Fruit fly (Drosophila melanogaster) Kc167 (cell line): Measurements from ENCODE around the gene aph-1.

Source experiments
- Myc ChIP-seq: fragments of >200 bp; optimal IDR thresholded peaks from 2 replicates; lab custom pipeline; 2017; ENCODE audit warnings: missing external identifiers
- Sin3A ChIP-seq: fragments of >200 bp; optimal IDR thresholded peaks from 2 replicates; lab custom pipeline; 2018; ENCODE audit warnings: missing external identifiers
- h ChIP-seq: fragments of >200 bp; optimal IDR thresholded peaks from 3 replicates; lab custom pipeline; 2018; ENCODE audit warnings: missing external identifiers
- insv ChIP-seq: fragments of >200 bp; optimal IDR thresholded peaks from 3 replicates; lab custom pipeline; 2018; ENCODE audit warnings: missing external identifiers
- psq ChIP-seq: fragments of >200 bp; optimal IDR thresholded peaks from 2 replicates; lab custom pipeline; 2017; ENCODE audit warnings: missing external identifiers
- ttk ChIP-seq: sonication (Bioruptor generic); optimal IDR thresholded peaks from 2 replicates; lab custom pipeline; 2017; ENCODE audit warnings: missing external identifiers

aph-1 gene

dm6 chr2L:2732139-2732830, 33.7 kb upstream of the aph-1 start:
- no peak for TF ChIP-seq psq
- no peak for TF ChIP-seq ttk (lab: Kevin White, UChicago)
- TF ChIP-seq Myc (lab: Kevin White, UChicago): no peak
- TF ChIP-seq h (lab: Kevin White, UChicago): no peak
- TF ChIP-seq insv (lab: Kevin White, UChicago): no peak
- TF ChIP-seq Sin3A (lab: Kevin White, UChicago): no peak

dm6 chr2L:2734215-2734614, 31.8 kb upstream of the aph-1 start:
- TF ChIP-seq h (lab: Kevin White, UChicago) (no peak), Sin3A (lab: Kevin White, UChicago) (no peak), psq (no peak), Myc (lab: Kevin White, UChicago) (no peak), insv (lab: Kevin White, UChicago) (no peak), ttk (lab: Kevin White, UChicago) (no peak)

- TF ChIP-seq Myc (lab: Kevin White, UChicago) (no peak), psq (no peak), Sin3A (lab: Kevin White, UChicago) (no peak), insv (lab: Kevin White, UChicago) (no peak), ttk (lab: Kevin White, UChicago) (no peak), h (lab: Kevin White, UChicago) (no peak)
Measured at dm6 chr2L:2734946-2735345, 31.1 kb upstream of the aph-1 start.

dm6 chr2L:2735539-2735938, 30.5 kb upstream of the aph-1 start:
- TF ChIP-seq psq: no peak
- no peak for TF ChIP-seq Sin3A (lab: Kevin White, UChicago)
- TF ChIP-seq h (lab: Kevin White, UChicago): no peak
- TF ChIP-seq Myc (lab: Kevin White, UChicago): no peak
- TF ChIP-seq insv (lab: Kevin White, UChicago): no peak
- TF ChIP-seq ttk (lab: Kevin White, UChicago): no peak

- no peak for TF ChIP-seq insv (lab: Kevin White, UChicago)
- TF ChIP-seq psq: no peak
- no peak for TF ChIP-seq Myc (lab: Kevin White, UChicago)
Measured at dm6 chr2L:2737561-2737960, 28.5 kb upstream of the aph-1 start.

dm6 chr2L:2739820-2740230, 26.2 kb upstream of the aph-1 start, which contains the start of gene Hrs:
TSS of gene Hrs (plus strand) at chr2L:2739986.
- no peak for TF ChIP-seq ttk (lab: Kevin White, UChicago)
- TF ChIP-seq Myc (lab: Kevin White, UChicago): no peak
- TF ChIP-seq psq: no peak
- TF ChIP-seq Sin3A (lab: Kevin White, UChicago): no peak

dm6 chr2L:2744852-2745251, 21.2 kb upstream of the aph-1 start, which contains the start of the genes CG9961 and Cwc25:
TSS of gene CG9961 (minus strand) at chr2L:2744934.
TSS of gene Cwc25 (plus strand) at chr2L:2745098.
- TF ChIP-seq insv (lab: Kevin White, UChicago): no peak
- TF ChIP-seq Myc (lab: Kevin White, UChicago): no peak
- TF ChIP-seq psq: no peak
- no peak for TF ChIP-seq h (lab: Kevin White, UChicago)
- TF ChIP-seq Sin3A (lab: Kevin White, UChicago): no peak
- no peak for TF ChIP-seq ttk (lab: Kevin White, UChicago)

- no peak for TF ChIP-seq h (lab: Kevin White, UChicago)
Measured at dm6 chr2L:2748480-2749143, 17.4 kb upstream of the aph-1 start.

dm6 chr2L:2749144-2749766, 16.8 kb upstream of the aph-1 start:
- TF ChIP-seq psq: no peak
- no peak for TF ChIP-seq h (lab: Kevin White, UChicago)
- no peak for TF ChIP-seq Sin3A (lab: Kevin White, UChicago)
- no peak for TF ChIP-seq Myc (lab: Kevin White, UChicago)
- peak; percentile 23 for TF ChIP-seq ttk (lab: Kevin White, UChicago)

dm6 chr2L:2750337-2751084, 15.5 kb upstream of the aph-1 start:
- TF ChIP-seq h (lab: Kevin White, UChicago) (no peak), Sin3A (lab: Kevin White, UChicago) (no peak)

- TF ChIP-seq Myc (lab: Kevin White, UChicago) (no peak), psq (no peak), insv (lab: Kevin White, UChicago) (no peak), ttk (lab: Kevin White, UChicago) (no peak), h (lab: Kevin White, UChicago) (no peak), Sin3A (lab: Kevin White, UChicago) (no peak)
Measured at dm6 chr2L:2751085-2751710, 14.8 kb upstream of the aph-1 start.
